Worm (Caenorhabditis elegans): ENCODE results near the gene cpin-1.

- TF ChIP-seq unc-39 (tag; optimal IDR thresholded peaks at IDR 0.05), result no peak
- TF ChIP-seq ces-1 (GFP tag; optimal IDR thresholded peaks at IDR 0.05), result no peak
- TF ChIP-seq mep-1 (tag; optimal IDR thresholded peaks at IDR 0.05), result no peak
- TF ChIP-seq saeg-2 (GFP tag; IDR thresholded peaks at IDR 0.05), result no peak
- TF ChIP-seq ceh-82 (tag; optimal IDR thresholded peaks at IDR 0.05), result no peak
Measured at ce11 chrIV:9451816-9452215, 1.3 kb downstream of the cpin-1 start.
